Fruit fly (Drosophila melanogaster): ENCODE measurements around the gene CG9981.

CG9981 gene

dm6 chrX:16404803-16405202 lies at the start of gene CG9981:
Gene CG9981, minus strand, starts transcription at chrX:16405122.
- TF ChIP-seq Snoo (tag; optimal IDR thresholded peaks at IDR 0.05) (no peak), Ets98B (GFP tag; IDR thresholded peaks at IDR 0.05) (no peak)

DNA sequence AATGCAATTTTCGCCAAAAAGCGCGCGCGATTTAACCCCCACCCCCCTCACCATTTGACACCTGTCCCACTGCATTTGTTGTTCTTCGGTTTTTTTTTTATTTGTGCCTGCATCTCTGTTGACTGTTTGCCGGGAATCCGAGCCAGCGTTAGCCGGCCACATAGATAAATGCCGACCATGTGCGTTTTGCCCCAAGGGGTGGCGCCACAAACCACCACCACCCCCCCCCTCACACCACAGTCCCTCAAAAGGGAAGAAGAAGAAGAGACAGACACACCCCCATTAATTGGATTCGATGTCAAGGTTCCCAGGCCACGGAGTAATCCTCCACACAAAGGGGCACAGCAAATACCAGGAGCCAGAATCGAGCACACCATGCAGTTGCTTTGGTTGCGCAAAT lies 44.4 kb upstream of the CG9981 start:
- no peak for TF ChIP-seq Snoo (tag; optimal IDR thresholded peaks at IDR 0.05)
- TF ChIP-seq CG13204 (GFP tag; optimal IDR thresholded peaks at IDR 0.05), result no peak
- TF ChIP-seq CG8159 (tag; optimal IDR thresholded peaks at IDR 0.05), result no peak

dm6 chrX:16448252-16449191 lies 43.6 kb upstream of the CG9981 start, which contains the start of the genes CG34015 and eIF4H1:
Gene CG34015, minus strand, starts transcription at chrX:16448302.
Gene eIF4H1, plus strand, starts transcription at chrX:16448665.
- TF ChIP-seq CG14655 (GFP tag; optimal IDR thresholded peaks at IDR 0.05) (no peak), CG4496 (GFP tag; IDR thresholded peaks at IDR 0.05) (peak; percentile 80), D1 (tag; optimal IDR thresholded peaks at IDR 0.05) (no peak), gl (tag; optimal IDR thresholded peaks at IDR 0.05) (peak; percentile 63), Snoo (tag; optimal IDR thresholded peaks at IDR 0.05) (peak; percentile 63), fd96Ca (GFP tag; IDR thresholded peaks at IDR 0.05) (no peak), Ets98B (GFP tag; IDR thresholded peaks at IDR 0.05) (peak; percentile 80), EcR (GFP tag; optimal IDR thresholded peaks at IDR 0.05) (peak; percentile 92), CG8159 (tag; optimal IDR thresholded peaks at IDR 0.05) (peak; percentile 63), CG15710 (tag; optimal IDR thresholded peaks at IDR 0.05) (peak; percentile 62), Pif1A (GFP tag; optimal IDR thresholded peaks at IDR 0.05) (peak; percentile 60), Pif1B (GFP tag; optimal IDR thresholded peaks at IDR 0.05) (peak; percentile 62), CG8301 (tag; optimal IDR thresholded peaks at IDR 0.05) (peak; percentile 58), CG34367 (tag; optimal IDR thresholded peaks at IDR 0.05) (peak; percentile 25), CG9948 (tag; optimal IDR thresholded peaks at IDR 0.05) (peak; percentile 40), CG32121 (GFP tag; IDR thresholded peaks at IDR 0.05) (peak; percentile 85), CG13204 (GFP tag; optimal IDR thresholded peaks at IDR 0.05) (peak; percentile 76), rn (GFP tag; IDR thresholded peaks at IDR 0.05) (peak; percentile 3; the same call in 1 of the 2 replicates), CG12605 (GFP tag; IDR thresholded peaks at IDR 0.05) (peak; percentile 70; the same call in 1 of the 2 replicates), CG10348 (GFP tag; IDR thresholded peaks at IDR 0.05) (no peak), CG17806 (tag; optimal IDR thresholded peaks at IDR 0.05) (peak; percentile 17)

dm6 chrX:16446769-16447168 lies 41.8 kb upstream of the CG9981 start, which contains the start of gene eIF2alpha:
Gene eIF2alpha, minus strand, starts transcription at chrX:16446993.
- TF ChIP-seq CG12605 (GFP tag; IDR thresholded peaks at IDR 0.05) (0 out of 2 replicates have a peak, but pooled peaks have one; percentile 18), D1 (tag; optimal IDR thresholded peaks at IDR 0.05) (no peak)

DNA sequence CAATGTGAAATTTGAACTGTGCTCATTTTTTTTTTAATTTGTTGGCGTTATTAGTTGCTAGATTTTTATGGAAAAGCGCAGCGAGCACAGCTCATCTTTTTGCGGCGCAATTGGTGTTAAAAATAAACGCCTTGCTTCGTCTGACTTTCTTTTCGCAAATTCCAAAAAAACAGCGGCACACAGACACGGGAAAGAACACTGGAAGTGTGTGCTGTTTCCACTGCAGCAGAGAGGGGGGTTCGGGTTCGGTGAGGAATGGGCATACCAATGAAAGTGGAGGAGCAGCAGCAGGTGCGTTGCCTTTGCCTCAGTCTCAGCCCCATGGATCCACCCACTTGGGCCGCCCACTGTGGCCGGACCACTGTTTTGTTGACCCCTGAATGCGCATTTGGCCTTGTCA lies 37.4 kb upstream of the CG9981 start:
- TF ChIP-seq gl (tag; optimal IDR thresholded peaks at IDR 0.05), result no peak
- TF ChIP-seq Pif1A (GFP tag; optimal IDR thresholded peaks at IDR 0.05), result no peak
- TF ChIP-seq Snoo (tag; optimal IDR thresholded peaks at IDR 0.05), result no peak
- no peak for TF ChIP-seq D1 (tag; optimal IDR thresholded peaks at IDR 0.05)
- TF ChIP-seq EcR (GFP tag; optimal IDR thresholded peaks at IDR 0.05), result no peak
- TF ChIP-seq CG34367 (tag; optimal IDR thresholded peaks at IDR 0.05), result no peak
- no peak for TF ChIP-seq CG8301 (tag; optimal IDR thresholded peaks at IDR 0.05)
- TF ChIP-seq CG9948 (tag; optimal IDR thresholded peaks at IDR 0.05), result no peak
- no peak for TF ChIP-seq CG8159 (tag; optimal IDR thresholded peaks at IDR 0.05)
- TF ChIP-seq CG15710 (tag; optimal IDR thresholded peaks at IDR 0.05), result no peak
- no peak for TF ChIP-seq CG17806 (tag; optimal IDR thresholded peaks at IDR 0.05)
- no peak for TF ChIP-seq Pif1B (GFP tag; optimal IDR thresholded peaks at IDR 0.05)
- TF ChIP-seq rn (GFP tag; IDR thresholded peaks at IDR 0.05), result no peak
- no peak for TF ChIP-seq CG14655 (GFP tag; optimal IDR thresholded peaks at IDR 0.05)

dm6 chrX:16441245-16441644 lies 36.3 kb upstream of the CG9981 start, which contains the start of the genes Cdc50 and rngo:
Gene Cdc50, minus strand, starts transcription at chrX:16441296.
Gene rngo, plus strand, starts transcription at chrX:16441433.
- TF ChIP-seq CG12605 (GFP tag; IDR thresholded peaks at IDR 0.05) (no peak), CG15710 (tag; optimal IDR thresholded peaks at IDR 0.05) (no peak), CG9948 (tag; optimal IDR thresholded peaks at IDR 0.05) (peak; percentile 2), CG4496 (GFP tag; IDR thresholded peaks at IDR 0.05) (no peak), CG17806 (tag; optimal IDR thresholded peaks at IDR 0.05) (no peak), Ets98B (GFP tag; IDR thresholded peaks at IDR 0.05) (no peak), CG10348 (GFP tag; IDR thresholded peaks at IDR 0.05) (no peak)

DNA sequence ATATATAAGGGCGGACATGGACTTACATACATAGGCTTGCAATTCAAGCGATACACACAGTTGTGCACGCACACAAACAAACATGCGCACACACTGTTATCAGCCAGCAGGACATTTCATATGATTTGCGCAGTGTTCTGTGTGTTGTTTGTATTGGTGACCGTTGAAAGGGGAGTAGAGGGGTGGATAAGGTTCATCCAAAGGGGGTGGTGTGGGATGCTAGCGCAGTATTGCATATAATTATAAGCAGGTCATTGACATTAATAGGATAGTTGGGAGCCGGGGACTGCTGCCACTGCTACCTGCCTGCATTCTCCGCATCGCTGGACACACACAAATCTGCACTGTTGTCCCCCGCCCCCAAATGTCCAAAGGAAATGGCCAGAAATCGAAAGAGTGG lies 23.6 kb upstream of the CG9981 start:
- TF ChIP-seq gl (tag; optimal IDR thresholded peaks at IDR 0.05) (no peak), EcR (GFP tag; optimal IDR thresholded peaks at IDR 0.05) (peak; percentile 71), CG8301 (tag; optimal IDR thresholded peaks at IDR 0.05) (no peak)

Measured in whole organism, pupa.